Fruit fly (Drosophila melanogaster) S2 (cell line): Measurements from ENCODE around the gene mRpL30.

Experiments used
- CG8478 ChIP-seq: fragments of >200 bp; optimal IDR thresholded peaks from 2 replicates; lab custom pipeline; 2018
- CTCF ChIP-seq, 2 experiments: fragments of >200 bp; optimal IDR thresholded peaks; 2 replicates each; lab custom pipeline; 2018

Gene mRpL30

DNA sequence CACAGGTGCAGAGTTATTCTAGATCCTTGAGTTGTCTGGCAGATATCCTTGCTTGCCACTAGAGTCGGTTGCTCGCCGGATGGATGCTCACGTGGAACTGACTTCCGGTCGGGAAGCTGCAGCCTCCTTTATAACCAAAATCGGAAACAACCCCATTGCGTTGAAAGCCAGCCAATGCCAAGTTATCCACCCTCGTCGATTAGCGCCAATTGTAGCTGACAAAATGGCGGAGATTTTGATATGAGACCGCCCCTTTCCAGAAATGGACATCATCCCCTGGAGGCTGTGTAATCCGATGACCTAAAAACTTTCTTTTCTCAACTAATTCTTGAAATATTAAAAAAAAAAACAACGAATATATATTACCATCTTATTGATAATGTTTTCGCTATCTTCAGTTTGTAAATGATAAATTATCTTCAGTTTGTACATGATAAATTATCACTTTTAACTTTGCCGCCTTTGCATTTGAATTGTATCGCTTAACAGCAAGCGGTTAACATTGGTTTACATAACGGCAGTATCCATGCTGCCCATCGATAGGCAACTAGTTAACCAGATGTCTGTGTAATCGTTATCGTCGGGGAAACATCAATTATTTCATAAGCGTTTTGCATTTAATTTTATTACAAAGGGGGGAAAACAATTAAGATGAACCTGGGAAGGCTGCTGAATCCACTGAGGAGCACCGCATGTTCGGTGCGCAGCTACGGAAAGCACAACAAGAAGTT, at the start of gene mRpL30, which contains the start of gene HLH4C:
Gene mRpL30 (plus strand): TSS at position 556 of the 731 bp plus-strand sequence.
Gene HLH4C (minus strand): TSS at position 99 of the 731 bp plus-strand sequence.
- no peak for TF ChIP-seq CG8478 (lab: Kevin White, UChicago)
- no peak for TF ChIP-seq CTCF (optimal IDR thresholded peaks at IDR 0.05; lab: Kevin White, UChicago)

dm6 chrX:4599897-4600469, 47.7 kb upstream of the mRpL30 start:
- no peak for TF ChIP-seq CG8478 (lab: Kevin White, UChicago)
- no peak for TF ChIP-seq CTCF (optimal IDR thresholded peaks at IDR 0.05; lab: Kevin White, UChicago)

dm6 chrX:4604107-4604506, 43.6 kb upstream of the mRpL30 start:
- TF ChIP-seq CTCF (optimal IDR thresholded peaks at IDR 0.05; lab: Kevin White, UChicago) (no peak), CG8478 (lab: Kevin White, UChicago) (no peak)

- no peak for TF ChIP-seq CTCF (optimal IDR thresholded peaks at IDR 0.05; lab: Kevin White, UChicago)
- no peak for TF ChIP-seq CG8478 (lab: Kevin White, UChicago)
Observed at dm6 chrX:4604553-4604952, 43.1 kb upstream of the mRpL30 start.

DNA sequence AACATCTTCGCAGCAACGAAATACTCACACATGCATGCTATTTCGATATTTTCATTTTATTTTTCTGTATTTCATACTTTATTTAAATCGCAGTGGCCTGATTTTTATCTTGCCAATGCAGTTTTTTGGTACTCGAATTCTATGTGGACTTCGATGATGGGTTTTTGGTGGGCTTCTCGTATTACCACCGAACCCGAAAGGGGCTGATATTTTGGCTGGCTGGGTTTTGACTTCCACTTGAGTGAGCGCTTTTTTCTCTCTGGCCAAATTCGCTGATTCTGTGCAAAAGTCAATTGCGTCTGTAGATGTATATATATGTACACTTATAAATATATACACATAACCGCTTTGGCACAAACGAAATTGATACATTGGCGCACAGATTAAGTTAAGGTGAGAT, 42.4 kb upstream of the mRpL30 start:
- TF ChIP-seq CTCF (optimal IDR thresholded peaks at IDR 0.05; lab: Kevin White, UChicago) (no peak), CG8478 (lab: Kevin White, UChicago) (no peak)

- TF ChIP-seq CTCF (optimal IDR thresholded peaks at IDR 0.05; lab: Kevin White, UChicago): no peak
- TF ChIP-seq CG8478 (lab: Kevin White, UChicago): no peak
Observed at dm6 chrX:4606447-4606846, 41.2 kb upstream of the mRpL30 start.

- TF ChIP-seq CG8478 (lab: Kevin White, UChicago): no peak
- no peak for TF ChIP-seq CTCF (optimal IDR thresholded peaks at IDR 0.05; lab: Kevin White, UChicago)
Observed at dm6 chrX:4609737-4610136, 37.9 kb upstream of the mRpL30 start.

dm6 chrX:4610481-4610880, 37.2 kb upstream of the mRpL30 start:
- no peak for TF ChIP-seq CG8478 (lab: Kevin White, UChicago)
- no peak for TF ChIP-seq CTCF (optimal IDR thresholded peaks at IDR 0.05; lab: Kevin White, UChicago)

- TF ChIP-seq CG8478 (lab: Kevin White, UChicago): no peak
- no peak for TF ChIP-seq CTCF (optimal IDR thresholded peaks at IDR 0.05; lab: Kevin White, UChicago)
Observed at dm6 chrX:4612454-4612853, 35.2 kb upstream of the mRpL30 start.

- TF ChIP-seq CG8478 (lab: Kevin White, UChicago): no peak
- no peak for TF ChIP-seq CTCF (optimal IDR thresholded peaks at IDR 0.05; lab: Kevin White, UChicago)
Observed at dm6 chrX:4613613-4614012, 34.1 kb upstream of the mRpL30 start.

dm6 chrX:4614325-4614724, 33.3 kb upstream of the mRpL30 start:
- TF ChIP-seq CTCF (optimal IDR thresholded peaks at IDR 0.05; lab: Kevin White, UChicago): no peak
- no peak for TF ChIP-seq CG8478 (lab: Kevin White, UChicago)

dm6 chrX:4614945-4615344, 32.7 kb upstream of the mRpL30 start:
- TF ChIP-seq CTCF (optimal IDR thresholded peaks at IDR 0.05; lab: Kevin White, UChicago): no peak
- no peak for TF ChIP-seq CG8478 (lab: Kevin White, UChicago)

DNA sequence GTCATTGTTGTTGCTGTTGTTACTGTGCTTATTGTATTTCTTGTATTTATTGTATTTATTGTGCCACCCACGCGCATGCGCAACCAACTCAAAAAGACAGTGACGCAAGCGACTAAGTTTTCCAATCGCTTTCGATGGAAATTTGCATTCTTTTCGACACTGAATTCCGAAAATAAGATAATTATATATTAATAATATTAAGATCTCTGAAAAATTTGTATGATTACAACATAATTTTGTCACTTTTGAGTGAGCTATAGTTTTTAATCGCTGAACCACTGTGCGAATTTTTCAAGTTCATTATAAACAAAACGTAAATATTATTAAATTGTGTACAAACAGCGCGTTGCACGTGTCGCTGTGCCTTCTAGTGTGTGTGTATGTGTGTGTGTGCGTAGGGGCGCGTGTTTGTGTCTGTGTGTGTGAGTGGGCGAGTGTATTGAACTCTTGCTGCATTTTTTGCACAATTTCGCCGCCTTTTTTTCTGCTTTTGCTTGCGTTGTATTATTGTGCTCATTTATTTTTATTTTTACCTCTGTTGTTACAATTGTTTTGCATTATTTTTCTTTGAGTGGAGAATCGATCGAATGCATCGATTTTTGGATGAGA, 31.9 kb upstream of the mRpL30 start:
- TF ChIP-seq CG8478 (lab: Kevin White, UChicago): no peak
- TF ChIP-seq CTCF (optimal IDR thresholded peaks at IDR 0.05; lab: Kevin White, UChicago): no peak

dm6 chrX:4616865-4617669, 30.6 kb upstream of the mRpL30 start, which contains the start of gene peb:
TSS of gene peb (plus strand) at chrX:4617564.
- TF ChIP-seq CTCF (optimal IDR thresholded peaks at IDR 0.05; lab: Kevin White, UChicago) (no peak), CG8478 (lab: Kevin White, UChicago) (no peak)
